Worm (Caenorhabditis elegans) whole organism, dauer: Measurements from ENCODE around the gene gldi-10.

Experiments
- unc-62 ChIP-seq: sonication (generic microtip); optimal IDR thresholded peaks from 2 replicates; lab custom pipeline; 2017; ENCODE audit warnings: missing biosample characterization, missing genetic modification reagents, missing genetic modification characterization

gldi-10 gene

DNA sequence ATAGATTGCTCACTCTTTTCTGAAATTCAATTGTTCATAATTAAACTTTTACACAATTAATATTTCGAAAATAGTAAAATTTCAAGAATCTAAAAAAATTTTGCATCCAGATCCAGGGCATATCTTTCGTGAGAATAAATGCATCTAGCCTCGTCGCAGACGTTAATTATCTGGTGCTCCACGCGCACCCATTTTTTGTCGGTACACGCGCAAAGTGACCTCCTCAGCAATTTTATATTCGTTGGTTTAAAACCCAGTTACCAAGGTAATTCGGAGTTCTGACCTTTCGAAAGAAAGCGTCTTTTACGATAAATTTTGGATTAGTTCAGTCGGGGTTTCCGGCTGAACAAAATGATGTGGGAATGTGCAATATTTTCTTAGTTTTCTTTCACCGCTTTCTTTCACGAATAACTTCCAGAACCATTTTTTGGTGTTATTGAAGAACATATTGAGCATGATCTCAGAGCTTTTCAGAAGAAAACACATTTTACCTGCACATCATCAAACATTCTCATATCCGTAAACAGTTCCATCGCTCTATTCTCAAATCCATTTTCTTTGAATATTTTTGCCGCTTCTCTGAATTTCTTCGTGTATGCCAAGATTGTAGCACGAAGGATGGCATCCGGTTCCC lies 41.2 kb downstream of the gldi-10 start:
- TF ChIP-seq unc-62 (GFP tag; lab: Kevin White, UChicago): no peak

- no peak for TF ChIP-seq unc-62 (GFP tag; lab: Kevin White, UChicago)
Measured at ce11 chrIV:9144405-9144804, 45.4 kb downstream of the gldi-10 start, which contains the start of gene flp-1. Gene flp-1, plus strand, starts transcription at chrIV:9144705.

- no peak for TF ChIP-seq unc-62 (GFP tag; lab: Kevin White, UChicago)
Measured at ce11 chrIV:9146111-9146510, 47.1 kb downstream of the gldi-10 start, which contains the start of gene daf-10. Gene daf-10, minus strand, starts transcription at chrIV:9146211.

DNA sequence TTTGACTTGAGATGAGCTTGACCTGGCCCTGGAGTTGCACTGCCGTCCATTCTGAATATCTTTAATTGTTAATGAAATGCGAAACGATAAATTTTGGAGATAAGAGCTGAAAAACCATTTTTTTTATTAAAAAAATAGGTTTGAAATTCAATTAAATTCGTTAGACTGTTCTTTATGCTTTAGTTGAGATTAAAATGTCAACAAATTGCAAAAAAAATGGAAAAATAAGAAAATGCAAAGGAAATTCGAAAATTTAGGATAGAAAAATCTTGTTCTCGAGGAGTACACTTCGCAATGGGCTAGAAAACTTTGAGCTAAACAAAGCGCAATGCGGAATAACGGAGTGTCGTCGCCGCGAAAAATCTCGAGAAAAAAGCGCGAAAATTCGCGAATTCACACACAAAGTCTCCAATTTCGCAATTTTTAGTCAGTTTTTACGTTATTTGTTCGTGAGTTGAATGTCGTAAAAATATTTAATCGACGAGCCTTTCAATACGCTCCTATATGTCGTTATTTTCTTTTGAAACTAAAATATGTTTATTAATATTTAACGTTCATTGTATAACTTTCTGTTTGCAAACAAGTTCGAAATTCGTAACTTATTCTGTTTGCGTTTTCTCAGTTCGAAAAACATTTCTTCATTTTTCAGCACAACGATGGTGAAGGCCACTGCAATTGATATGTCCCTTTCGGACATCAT lies 47.9 kb downstream of the gldi-10 start, which contains the start of the genes rpb-12 and aly-2:
rpb-12 (minus strand) TSS at position 51 of the 700 bp plus-strand sequence.
aly-2 (plus strand) TSS at position 650 of the 700 bp plus-strand sequence.
- no peak for TF ChIP-seq unc-62 (GFP tag; lab: Kevin White, UChicago)

DNA sequence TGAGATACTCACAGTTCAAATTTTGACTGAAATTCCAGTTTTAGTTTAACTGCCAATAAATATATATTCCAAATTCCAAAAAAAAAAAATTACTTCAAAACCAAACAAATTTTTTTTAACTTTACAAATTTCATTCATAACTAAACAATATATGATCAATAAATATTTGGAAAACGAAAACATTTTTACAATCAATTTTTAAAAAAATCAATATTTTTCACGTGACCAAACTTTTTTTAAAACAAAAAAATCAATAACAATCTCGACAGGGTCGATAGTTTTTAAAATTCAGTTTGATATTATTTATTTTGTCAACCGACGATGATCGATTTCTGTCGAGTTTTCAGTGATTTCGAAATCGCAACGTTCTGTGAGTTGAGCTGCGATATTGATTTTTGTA lies 51.1 kb downstream of the gldi-10 start, which contains the start of gene F23B2.7:
F23B2.7 (plus strand) TSS at position 301 of the 400 bp plus-strand sequence.
- TF ChIP-seq unc-62 (GFP tag; lab: Kevin White, UChicago): no peak
